Fruit fly (Drosophila melanogaster) whole organism: ENCODE data around the gene CG14439.

Experiments
- CG8478 ChIP-seq: fragments of >200 bp; optimal IDR thresholded peaks from 2 replicates; lab custom pipeline; 2018; ENCODE audit warnings: inconsistent platforms
- Dll ChIP-seq: fragments of >200 bp; optimal IDR thresholded peaks from 2 replicates; lab custom pipeline; 2017
- EcR ChIP-seq, 2 experiments: fragments of >200 bp; optimal IDR thresholded peaks; 2 replicates each; lab custom pipeline; 2017; ENCODE audit warnings: missing biosample characterization in 2 of 2, missing genetic modification characterization in 2 of 2, missing genetic modification reagents in 2 of 2
- pan ChIP-seq: fragments of >200 bp; optimal IDR thresholded peaks from 2 replicates; lab custom pipeline; 2017
- psq ChIP-seq: fragments of >200 bp; optimal IDR thresholded peaks from 2 replicates; lab custom pipeline; 2017
- usp ChIP-seq: fragments of >200 bp; optimal IDR thresholded peaks from 2 replicates; lab custom pipeline; 2017; ENCODE audit warnings: missing biosample characterization, missing genetic modification characterization, mixed read lengths

The CG14439 gene

DNA sequence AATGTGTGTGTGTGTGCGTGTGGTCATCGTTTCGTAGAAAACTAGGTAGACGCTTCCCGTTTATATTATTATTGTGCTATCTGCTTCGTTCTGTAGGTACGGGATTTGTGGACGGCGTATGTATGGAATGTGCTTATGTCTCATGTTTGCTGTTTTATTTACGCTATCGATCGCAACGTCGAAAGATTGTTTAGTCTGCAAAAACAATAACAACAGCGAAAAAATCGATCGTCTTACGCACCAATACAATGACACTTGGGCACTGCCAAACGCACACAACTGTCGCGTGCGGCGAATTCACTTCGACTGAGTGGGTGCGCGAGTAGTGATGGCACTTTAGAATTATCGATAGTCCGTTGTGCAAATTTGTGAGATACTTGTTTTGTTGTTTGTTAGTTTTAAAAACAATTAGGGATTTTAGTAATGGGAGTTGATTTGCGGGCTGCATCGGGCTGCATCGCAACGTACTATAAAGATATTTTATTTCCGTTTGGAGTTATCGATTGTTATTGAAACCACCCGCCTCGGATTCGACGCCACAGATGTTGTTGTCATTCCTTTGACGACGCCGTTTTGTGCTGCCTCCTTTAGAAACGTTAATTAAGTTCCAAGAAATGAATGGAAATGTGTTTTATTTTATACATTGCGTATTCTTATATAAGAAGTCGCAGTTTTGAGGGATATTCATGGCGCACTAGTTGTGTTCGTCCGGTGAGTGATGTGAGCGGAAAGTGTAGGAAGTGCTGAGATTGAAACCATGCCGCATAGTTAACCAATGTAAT is 12.0 kb downstream of the CG14439 start:
- TF ChIP-seq pan (lab: Kevin White, UChicago) (no peak), psq (no peak), Dll (no peak), usp (no peak)

- TF ChIP-seq pan (lab: Kevin White, UChicago) (no peak), CG8478 (lab: Kevin White, UChicago) (no peak), Dll (no peak)
These were observed 23.6 kb downstream of the CG14439 start, which contains the start of gene Coq7 for dm6 chrX:6770924-6771323. TSS of gene Coq7 (plus strand) at chrX:6771225.

- TF ChIP-seq usp (no peak), Dll (no peak), CG8478 (lab: Kevin White, UChicago) (no peak), psq (no peak), EcR (GFP tag; optimal IDR thresholded peaks at IDR 0.05; lab: Kevin White, UChicago) (no peak), pan (lab: Kevin White, UChicago) (no peak)
These were observed 28.3 kb downstream of the CG14439 start for dm6 chrX:6775622-6776021.

dm6 chrX:6776274-6776673 is 28.9 kb downstream of the CG14439 start:
- TF ChIP-seq EcR (GFP tag; optimal IDR thresholded peaks at IDR 0.05; lab: Kevin White, UChicago) (no peak), Dll (no peak), psq (no peak), pan (lab: Kevin White, UChicago) (no peak), usp (no peak)

dm6 chrX:6776934-6777333 is 29.6 kb downstream of the CG14439 start:
- no peak for TF ChIP-seq Dll
- no peak for TF ChIP-seq EcR (GFP tag; optimal IDR thresholded peaks at IDR 0.05; lab: Kevin White, UChicago)
- no peak for TF ChIP-seq pan (lab: Kevin White, UChicago)
- no peak for TF ChIP-seq psq
- no peak for TF ChIP-seq usp
- TF ChIP-seq CG8478 (lab: Kevin White, UChicago) = no peak

dm6 chrX:6777394-6777793 is 30.1 kb downstream of the CG14439 start:
- no peak for TF ChIP-seq EcR (GFP tag; optimal IDR thresholded peaks at IDR 0.05; lab: Kevin White, UChicago)
- no peak for TF ChIP-seq usp
- no peak for TF ChIP-seq CG8478 (lab: Kevin White, UChicago)
- no peak for TF ChIP-seq Dll
- TF ChIP-seq psq = no peak
- TF ChIP-seq pan (lab: Kevin White, UChicago) = no peak

DNA sequence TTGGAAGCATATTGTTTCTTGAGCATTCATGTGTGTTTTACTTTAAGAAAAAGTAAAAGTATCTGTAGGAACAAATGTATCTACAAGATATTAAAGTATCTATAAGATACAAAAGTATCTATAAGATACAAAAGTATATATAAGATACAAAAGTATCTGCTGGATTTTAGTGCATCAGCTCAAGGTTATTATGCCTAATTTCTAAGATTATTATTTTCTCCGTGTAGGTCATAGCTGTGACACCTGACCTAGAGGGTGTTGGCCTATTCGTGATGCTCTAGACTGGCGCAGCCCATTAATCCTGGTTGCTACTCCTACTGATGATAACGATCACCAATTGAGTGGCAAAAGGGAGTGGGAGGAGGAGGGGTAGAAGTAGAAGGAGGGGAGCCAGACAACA is 30.7 kb downstream of the CG14439 start:
- TF ChIP-seq usp (no peak), Dll (no peak), EcR (GFP tag; optimal IDR thresholded peaks at IDR 0.05; lab: Kevin White, UChicago) (no peak), pan (lab: Kevin White, UChicago) (peak; percentile 55), psq (no peak), CG8478 (lab: Kevin White, UChicago) (no peak)

DNA sequence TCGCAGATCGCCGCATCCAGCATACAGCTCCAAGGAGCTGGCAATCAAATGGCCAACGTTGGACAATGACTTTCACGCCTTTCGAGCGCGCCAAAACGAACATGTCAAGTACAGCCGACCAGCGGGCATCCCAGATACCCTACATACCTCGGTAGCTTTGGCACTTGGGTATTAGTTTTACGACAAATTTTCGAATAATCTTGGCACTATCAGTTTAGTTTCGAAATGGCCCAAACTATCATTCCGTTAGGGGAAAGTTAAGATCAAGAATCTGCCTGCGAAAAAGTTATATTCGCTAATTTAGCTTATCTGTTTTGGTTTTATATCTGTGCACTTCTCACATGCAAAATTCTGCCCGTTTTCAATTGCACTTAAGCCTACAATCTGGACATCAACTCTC is 31.4 kb downstream of the CG14439 start:
- TF ChIP-seq Dll (no peak), CG8478 (lab: Kevin White, UChicago) (no peak), psq (no peak), usp (no peak), pan (lab: Kevin White, UChicago) (no peak), EcR (GFP tag; optimal IDR thresholded peaks at IDR 0.05; lab: Kevin White, UChicago) (no peak)

DNA sequence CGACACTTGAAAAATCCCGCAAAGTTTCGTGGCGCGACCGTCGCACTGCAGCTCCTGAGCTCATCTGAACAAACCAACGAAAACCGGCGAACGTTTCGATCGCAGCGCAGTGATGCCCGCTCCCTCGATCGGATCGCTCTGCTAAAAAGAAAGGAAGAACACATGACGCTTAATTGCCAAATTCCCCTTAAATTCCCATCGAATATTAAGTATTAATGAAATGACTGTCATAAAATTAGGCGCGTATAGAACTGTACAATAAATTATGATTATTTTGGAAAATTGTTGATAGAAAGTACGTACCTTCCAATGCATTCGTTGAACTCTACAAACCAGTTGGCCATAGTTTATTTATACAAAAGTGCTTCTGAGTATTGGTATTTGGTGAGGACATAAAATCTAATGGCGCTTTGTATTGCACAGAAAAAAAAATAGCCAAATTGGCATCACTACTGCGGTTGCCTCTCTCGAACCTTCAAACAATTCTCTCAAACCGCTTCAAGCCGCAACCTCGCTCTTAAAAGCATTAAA is 32.3 kb downstream of the CG14439 start, which contains the start of gene shf:
TSS of gene shf (minus strand) at position 51 of the 531 bp plus-strand sequence.
- TF ChIP-seq Dll (no peak), CG8478 (lab: Kevin White, UChicago) (no peak), pan (lab: Kevin White, UChicago) (no peak)

- TF ChIP-seq pan (lab: Kevin White, UChicago) = no peak
- TF ChIP-seq Dll = no peak
- TF ChIP-seq EcR (GFP tag; optimal IDR thresholded peaks at IDR 0.05; lab: Kevin White, UChicago) = no peak
- TF ChIP-seq psq = no peak
- TF ChIP-seq usp = no peak
- no peak for TF ChIP-seq CG8478 (lab: Kevin White, UChicago)
These were observed 43.6 kb downstream of the CG14439 start for dm6 chrX:6790944-6791343.

dm6 chrX:6791531-6791930 is 44.2 kb downstream of the CG14439 start:
- TF ChIP-seq EcR (GFP tag; optimal IDR thresholded peaks at IDR 0.05; lab: Kevin White, UChicago) = no peak
- TF ChIP-seq Dll = peak; percentile 50

- TF ChIP-seq psq (no peak), usp (no peak), CG8478 (lab: Kevin White, UChicago) (no peak), Dll (no peak), pan (lab: Kevin White, UChicago) (no peak), EcR (GFP tag; optimal IDR thresholded peaks at IDR 0.05; lab: Kevin White, UChicago) (no peak)
These were observed 45.5 kb downstream of the CG14439 start for dm6 chrX:6792891-6793290.

DNA sequence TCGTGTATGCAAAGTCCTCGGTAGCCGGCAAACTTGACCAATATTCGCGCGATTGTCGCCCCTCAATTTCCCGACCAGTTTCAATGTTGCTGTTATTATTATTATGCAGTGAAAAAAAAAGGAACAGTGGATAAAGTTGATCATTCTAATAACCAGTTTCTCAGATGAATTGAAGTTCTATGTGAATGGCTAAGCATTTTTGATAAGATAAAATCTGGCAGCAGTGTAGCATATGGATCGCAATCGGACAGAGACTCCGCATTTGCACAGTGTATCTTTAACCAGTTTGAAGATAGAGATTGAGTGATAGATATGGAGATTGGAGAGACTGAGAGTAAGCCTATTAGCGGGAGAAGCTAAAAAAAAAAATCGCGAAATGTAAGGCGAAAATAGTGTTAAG is 46.0 kb downstream of the CG14439 start:
- TF ChIP-seq usp (no peak), CG8478 (lab: Kevin White, UChicago) (no peak), EcR (GFP tag; optimal IDR thresholded peaks at IDR 0.05; lab: Kevin White, UChicago) (no peak), pan (lab: Kevin White, UChicago) (no peak), psq (no peak), Dll (no peak)
